Worm (Caenorhabditis elegans): ENCODE measurements around the gene mdt-27.

Gene mdt-27

ce11 chrV:9247416-9247815, 34.0 kb upstream of the mdt-27 start (continued):
- TF ChIP-seq arid-1 (GFP tag; conservative IDR thresholded peaks at IDR 0.05) (no peak), lin-29 (GFP tag; IDR thresholded peaks at IDR 0.05) (no peak), nhr-237 (tag; optimal IDR thresholded peaks at IDR 0.05) (no peak), hlh-11 (tag; optimal IDR thresholded peaks at IDR 0.05) (peak; percentile 52), lin-1 (GFP tag; IDR thresholded peaks at IDR 0.05) (no peak), F49E8.2 (tag; optimal IDR thresholded peaks at IDR 0.05; ENCODE audit: borderline replicate concordance) (no peak), attf-4 (tag; optimal IDR thresholded peaks at IDR 0.05) (no peak), hlh-30 (tag; optimal IDR thresholded peaks at IDR 0.05; ENCODE audit: insufficient read depth) (peak; percentile 52), unc-39 (tag; optimal IDR thresholded peaks at IDR 0.05) (no peak), mdl-1 (tag; optimal IDR thresholded peaks at IDR 0.05) (peak in 1 of 2 experiments; percentile 25), ztf-11 (tag; optimal IDR thresholded peaks at IDR 0.05) (no peak), nhr-25 (tag; optimal IDR thresholded peaks at IDR 0.05; ENCODE audit: borderline replicate concordance, insufficient read depth) (no peak), T20F7.1 (GFP tag; optimal IDR thresholded peaks at IDR 0.05) (no peak), hif-1 (tag; optimal IDR thresholded peaks at IDR 0.05) (no peak), nhr-77 (tag; optimal IDR thresholded peaks at IDR 0.05) (no peak), D1046.2 (GFP tag; IDR thresholded peaks at IDR 0.05) (no peak), madf-9 (GFP tag; conservative IDR thresholded peaks at IDR 0.05) (no peak), duxl-1 (tag; optimal IDR thresholded peaks at IDR 0.05; ENCODE audit: poor library complexity) (no peak), nhr-11 (tag; optimal IDR thresholded peaks at IDR 0.05) (no peak)

ce11 chrV:9246260-9246659, 32.8 kb upstream of the mdt-27 start, which contains the start of gene aat-2:
Gene aat-2, minus strand, starts transcription at chrV:9246360.
- TF ChIP-seq nhr-77 (tag; optimal IDR thresholded peaks at IDR 0.05) (no peak), unc-62 (GFP tag; optimal IDR thresholded peaks at IDR 0.05 in 1 of 2) (peak in 1 of 2 experiments; percentile 30), unc-62 (tag; optimal IDR thresholded peaks at IDR 0.05) (no peak)

- TF ChIP-seq lin-29 (GFP tag; IDR thresholded peaks at IDR 0.05) (no peak), F26F4.8 (GFP tag; conservative IDR thresholded peaks at IDR 0.05) (no peak), unc-39 (tag; optimal IDR thresholded peaks at IDR 0.05) (no peak), nhr-111 (GFP tag; optimal IDR thresholded peaks at IDR 0.05) (no peak), nhr-6 (tag; optimal IDR thresholded peaks at IDR 0.05) (peak; percentile 6), dmd-9 (GFP tag; IDR thresholded peaks at IDR 0.05) (no peak), egl-43 (GFP tag; IDR thresholded peaks at IDR 0.05) (no peak), T26A8.4 (GFP tag; IDR thresholded peaks at IDR 0.05) (no peak), nhr-77 (tag; optimal IDR thresholded peaks at IDR 0.05) (peak; percentile 23), ctbp-1 (GFP tag; IDR thresholded peaks at IDR 0.05) (0 out of 2 replicates have a peak, but pooled peaks have one; percentile 50), aha-1 (tag) (peak; percentile 69), php-3 (GFP tag; IDR thresholded peaks at IDR 0.05) (no peak), spr-3 (GFP tag; optimal IDR thresholded peaks at IDR 0.05) (no peak), ztf-7 (tag; optimal IDR thresholded peaks at IDR 0.05) (no peak), zip-2 (tag; optimal IDR thresholded peaks at IDR 0.05) (no peak), ceh-28 (tag; optimal IDR thresholded peaks at IDR 0.05) (no peak), saeg-2 (GFP tag; IDR thresholded peaks at IDR 0.05) (no peak), zip-11 (GFP tag; IDR thresholded peaks at IDR 0.05) (no peak), unc-130 (GFP tag; optimal IDR thresholded peaks at IDR 0.05) (no peak), R02D3.7 (tag; optimal IDR thresholded peaks at IDR 0.05) (no peak), rbr-2 (tag; optimal IDR thresholded peaks at IDR 0.05) (peak; percentile 77), hif-1 (tag; optimal IDR thresholded peaks at IDR 0.05) (no peak), gei-8 (GFP tag; optimal IDR thresholded peaks at IDR 0.05) (no peak), hlh-30 (tag; optimal IDR thresholded peaks at IDR 0.05; ENCODE audit: insufficient read depth) (peak; percentile 55), dpl-1 (GFP tag; optimal IDR thresholded peaks at IDR 0.05) (peak; percentile 80), nhr-102 (tag; optimal IDR thresholded peaks at IDR 0.05) (no peak), nhr-42 (GFP tag; IDR thresholded peaks at IDR 0.05) (no peak), ZK546.5 (tag; optimal IDR thresholded peaks at IDR 0.05) (no peak), hmg-1.1 (GFP tag; IDR thresholded peaks at IDR 0.05) (peak; percentile 45; the same call in 1 of the 2 replicates), hlh-11 (tag; optimal IDR thresholded peaks at IDR 0.05) (peak; percentile 78), mep-1 (tag; optimal IDR thresholded peaks at IDR 0.05) (peak; percentile 85)
Measured at ce11 chrV:9243171-9243996, 29.9 kb upstream of the mdt-27 start, which contains the start of gene glo-4. Gene glo-4, minus strand, starts transcription at chrV:9243221.

Measured in whole organism, L4 larva.